Fruit fly (Drosophila melanogaster): ENCODE data around the gene Gnpnat.

Gene Gnpnat

dm6 chr3R:29787891-29788549, 49.9 kb downstream of the Gnpnat start (continued):
- no peak for TF ChIP-seq E2f2 (GFP tag; IDR thresholded peaks at IDR 0.05)

dm6 chr3R:29790183-29790582, 52.1 kb downstream of the Gnpnat start:
- TF ChIP-seq Oli (tag; optimal IDR thresholded peaks at IDR 0.05) = no peak
- no peak for TF ChIP-seq klu (GFP tag; IDR thresholded peaks at IDR 0.05)
- 0 out of 2 replicates have a peak, but pooled peaks have one; percentile 30 for TF ChIP-seq vvl (GFP tag; IDR thresholded peaks at IDR 0.05)
- no peak for TF ChIP-seq YL-1 (GFP tag; optimal IDR thresholded peaks at IDR 0.05)
- no peak for TF ChIP-seq caup (GFP tag; optimal IDR thresholded peaks at IDR 0.05; ENCODE audit: severe bottlenecking)
- peak in 1 of 2 experiments; percentile 49 for TF ChIP-seq Pdp1 (GFP tag; optimal IDR thresholded peaks at IDR 0.05)
- TF ChIP-seq CG11247 (GFP tag; IDR thresholded peaks at IDR 0.05) = no peak
- no peak for TF ChIP-seq CG10654 (GFP tag; optimal IDR thresholded peaks at IDR 0.05)
- peak; percentile 90 for TF ChIP-seq sr (GFP tag; IDR thresholded peaks at IDR 0.05)
- TF ChIP-seq CG12236 (GFP tag; optimal IDR thresholded peaks at IDR 0.05) = no peak
- TF ChIP-seq CG4360 (GFP tag; IDR thresholded peaks at IDR 0.05) = no peak
- TF ChIP-seq CG16863 (GFP tag; optimal IDR thresholded peaks at IDR 0.05) = no peak
- no peak for TF ChIP-seq CG8290 (GFP tag; optimal IDR thresholded peaks at IDR 0.05)
- no peak for TF ChIP-seq CG8290 (tag; optimal IDR thresholded peaks at IDR 0.05)
- no peak for TF ChIP-seq CG11695 (GFP tag; IDR thresholded peaks at IDR 0.05)
- TF ChIP-seq CG11085 (GFP tag; IDR thresholded peaks at IDR 0.05) = no peak
- no peak for TF ChIP-seq Antp (GFP tag; optimal IDR thresholded peaks at IDR 0.05)
- no peak for TF ChIP-seq gfzf (GFP tag; optimal IDR thresholded peaks at IDR 0.05)
- TF ChIP-seq CG7357 (GFP tag; IDR thresholded peaks at IDR 0.05) = 0 out of 3 replicates have a peak, but pooled peaks have one; percentile 10
- no peak for TF ChIP-seq Doc3 (GFP tag; IDR thresholded peaks at IDR 0.05; ENCODE audit: partially characterized antibody)
- TF ChIP-seq CG11696 (GFP tag; IDR thresholded peaks at IDR 0.05) = 0 out of 2 replicates have a peak, but pooled peaks have one; percentile 25
- TF ChIP-seq Sry-δ (GFP tag; optimal IDR thresholded peaks at IDR 0.05) = no peak
- TF ChIP-seq CG1024 (GFP tag; IDR thresholded peaks at IDR 0.05) = no peak
- TF ChIP-seq jumu (GFP tag; optimal IDR thresholded peaks at IDR 0.05) = no peak
- no peak for TF ChIP-seq tgo (GFP tag; IDR thresholded peaks at IDR 0.05)
- TF ChIP-seq salm (tag; optimal IDR thresholded peaks at IDR 0.05) = no peak
- TF ChIP-seq CG30403 (GFP tag; optimal IDR thresholded peaks at IDR 0.05) = no peak
- no peak for TF ChIP-seq CG32532 (GFP tag; IDR thresholded peaks at IDR 0.05)
- TF ChIP-seq Optix (GFP tag; IDR thresholded peaks at IDR 0.05) = no peak
- no peak for TF ChIP-seq GATAe (GFP tag; conservative IDR thresholded peaks at IDR 0.05)
- TF ChIP-seq Taf1 (GFP tag; IDR thresholded peaks at IDR 0.05) = no peak
- TF ChIP-seq Dek (tag; optimal IDR thresholded peaks at IDR 0.05) = no peak
- TF ChIP-seq fd102C (GFP tag; optimal IDR thresholded peaks at IDR 0.05) = no peak
- TF ChIP-seq NC2β (GFP tag; optimal IDR thresholded peaks at IDR 0.05) = no peak
- TF ChIP-seq esg (GFP tag; conservative IDR thresholded peaks at IDR 0.05) = no peak
- no peak for TF ChIP-seq CG9876 (GFP tag; optimal IDR thresholded peaks at IDR 0.05)
- TF ChIP-seq ato (GFP tag; IDR thresholded peaks at IDR 0.05; ENCODE audit: partially characterized antibody) = no peak
- TF ChIP-seq CG8281 (tag; optimal IDR thresholded peaks at IDR 0.05) = no peak
- TF ChIP-seq nom (GFP tag; optimal IDR thresholded peaks at IDR 0.05) = no peak
- no peak for TF ChIP-seq vfl (GFP tag; optimal IDR thresholded peaks at IDR 0.05)
- no peak for TF ChIP-seq CG2202 (tag; optimal IDR thresholded peaks at IDR 0.05)
- no peak for TF ChIP-seq Rfx (GFP tag; IDR thresholded peaks at IDR 0.05)
